Fruit fly (Drosophila melanogaster): ENCODE measurements around the gene polybromo.

The polybromo gene

dm6 chr3R:24753561-24754027 lies 51.5 kb downstream of the polybromo start, which contains the start of gene asp (continued):
- TF ChIP-seq CG13775 (GFP tag; optimal IDR thresholded peaks at IDR 0.05): no peak
- peak; percentile 76 for TF ChIP-seq unc-4 (GFP tag; IDR thresholded peaks at IDR 0.05; ENCODE audit: partially characterized antibody)
- TF ChIP-seq pum (GFP tag; optimal IDR thresholded peaks at IDR 0.05): no peak
- TF ChIP-seq dysf (GFP tag; IDR thresholded peaks at IDR 0.05): no peak
- no peak for TF ChIP-seq ewg (GFP tag; optimal IDR thresholded peaks at IDR 0.05)
- no peak for TF ChIP-seq fu2 (GFP tag; optimal IDR thresholded peaks at IDR 0.05)
- TF ChIP-seq CG2129 (GFP tag; IDR thresholded peaks at IDR 0.05; ENCODE audit: partially characterized antibody): peak; percentile 63
- no peak for TF ChIP-seq HHEX (GFP tag; optimal IDR thresholded peaks at IDR 0.05)
- no peak for TF ChIP-seq Trl (optimal IDR thresholded peaks at IDR 0.05)
- TF ChIP-seq Trl (GFP tag; optimal IDR thresholded peaks at IDR 0.05): no peak
- no peak for TF ChIP-seq CoRest (tag; optimal IDR thresholded peaks at IDR 0.05)
- TF ChIP-seq Neu2 (GFP tag; optimal IDR thresholded peaks at IDR 0.05; ENCODE audit: borderline replicate concordance): no peak
- peak; percentile 90 for TF ChIP-seq CG7963 (GFP tag; IDR thresholded peaks at IDR 0.05; ENCODE audit: partially characterized antibody)
- no peak for TF ChIP-seq pb (GFP tag; optimal IDR thresholded peaks at IDR 0.05)
- no peak for TF ChIP-seq D (optimal IDR thresholded peaks at IDR 0.05)
- no peak for TF ChIP-seq D (GFP tag; optimal IDR thresholded peaks at IDR 0.05)
- no peak for TF ChIP-seq klu (GFP tag; IDR thresholded peaks at IDR 0.05)
- no peak for TF ChIP-seq Kr (GFP tag; optimal IDR thresholded peaks at IDR 0.05)
- TF ChIP-seq amos (GFP tag; IDR thresholded peaks at IDR 0.05; ENCODE audit: partially characterized antibody): peak; percentile 77
- TF ChIP-seq Gug (GFP tag; IDR thresholded peaks at IDR 0.05): no peak
- no peak for TF ChIP-seq CG4282 (GFP tag; optimal IDR thresholded peaks at IDR 0.05)
- TF ChIP-seq Doc2 (GFP tag; IDR thresholded peaks at IDR 0.05): no peak
- no peak for TF ChIP-seq Hand (GFP tag; optimal IDR thresholded peaks at IDR 0.05)
- no peak for TF ChIP-seq CG33213 (GFP tag; optimal IDR thresholded peaks at IDR 0.05)
- peak; percentile 84 for TF ChIP-seq hb (GFP tag; IDR thresholded peaks at IDR 0.05; ENCODE audit: partially characterized antibody)
- TF ChIP-seq CG2678 (tag; optimal IDR thresholded peaks at IDR 0.05): no peak
- TF ChIP-seq CG6813 (GFP tag; optimal IDR thresholded peaks at IDR 0.05): no peak
- peak; percentile 24 for TF ChIP-seq CG8924 (tag; optimal IDR thresholded peaks at IDR 0.05)
- TF ChIP-seq CG6854 (GFP tag; optimal IDR thresholded peaks at IDR 0.05): no peak
- no peak for TF ChIP-seq psq (GFP tag; optimal IDR thresholded peaks at IDR 0.05)
- TF ChIP-seq tin (GFP tag; optimal IDR thresholded peaks at IDR 0.05): peak; percentile 47
- no peak for TF ChIP-seq p53 (GFP tag; optimal IDR thresholded peaks at IDR 0.05)
- peak; percentile 25; the same call in 1 of the 2 replicates for TF ChIP-seq MBD-R2 (GFP tag; IDR thresholded peaks at IDR 0.05)
- TF ChIP-seq chn (GFP tag; optimal IDR thresholded peaks at IDR 0.05): no peak
- TF ChIP-seq ftz-f1 (GFP tag; optimal IDR thresholded peaks at IDR 0.05): no peak
- no peak for TF ChIP-seq CG32772 (GFP tag; IDR thresholded peaks at IDR 0.05)
- TF ChIP-seq CG1602 (GFP tag; optimal IDR thresholded peaks at IDR 0.05): no peak
- peak; percentile 35; the same call in 1 of the 2 replicates for TF ChIP-seq slbo (GFP tag; IDR thresholded peaks at IDR 0.05)
- no peak for TF ChIP-seq dimm (GFP tag; IDR thresholded peaks at IDR 0.05)
- no peak for TF ChIP-seq emc (GFP tag; optimal IDR thresholded peaks at IDR 0.05)
- no peak for TF ChIP-seq lbe (GFP tag; optimal IDR thresholded peaks at IDR 0.05)
- TF ChIP-seq shn (GFP tag; optimal IDR thresholded peaks at IDR 0.05): no peak
- no peak for TF ChIP-seq al (GFP tag; IDR thresholded peaks at IDR 0.05)
- peak; percentile 77; the same call in 1 of the 2 replicates for TF ChIP-seq tna (GFP tag; IDR thresholded peaks at IDR 0.05; ENCODE audit: partially characterized antibody)
- no peak for TF ChIP-seq CG43689 (GFP tag; IDR thresholded peaks at IDR 0.05)
- TF ChIP-seq Camta (GFP tag; optimal IDR thresholded peaks at IDR 0.05): no peak
- no peak for TF ChIP-seq CG1603 (tag; optimal IDR thresholded peaks at IDR 0.05)
- TF ChIP-seq CG4617 (GFP tag; optimal IDR thresholded peaks at IDR 0.05; ENCODE audit: borderline replicate concordance): no peak
- no peak for TF ChIP-seq CG12236 (GFP tag; optimal IDR thresholded peaks at IDR 0.05)
- TF ChIP-seq sens (GFP tag): peak; percentile 91
- no peak for TF ChIP-seq B-H2 (GFP tag; optimal IDR thresholded peaks at IDR 0.05)
- no peak for TF ChIP-seq zfh1 (GFP tag; IDR thresholded peaks at IDR 0.05)
